Worm (Caenorhabditis elegans): Measurements from ENCODE around the gene ZK757.2.
A peak's percentile ranks its signal among the peaks of the same experiment; 100 is the strongest.

The ZK757.2 gene

ce11 chrIII:9859133-9859775 lies 19.5 kb downstream of the ZK757.2 start, which contains the start of gene gpdh-2:
Gene gpdh-2, minus strand, starts transcription at chrIII:9859183.
- TF ChIP-seq W03F9.2 (tag; optimal IDR thresholded peaks at IDR 0.05) (no peak), him-1 (tag; optimal IDR thresholded peaks at IDR 0.05) (no peak), dao-5 (tag; optimal IDR thresholded peaks at IDR 0.05) (no peak)

ce11 chrIII:9858061-9858460 lies 20.7 kb downstream of the ZK757.2 start:
- TF ChIP-seq him-1 (tag; optimal IDR thresholded peaks at IDR 0.05), result no peak

- TF ChIP-seq dao-5 (tag; optimal IDR thresholded peaks at IDR 0.05), result no peak
- TF ChIP-seq W03F9.2 (tag; optimal IDR thresholded peaks at IDR 0.05), result no peak
- no peak for TF ChIP-seq him-1 (tag; optimal IDR thresholded peaks at IDR 0.05)
These were observed 21.6 kb downstream of the ZK757.2 start for ce11 chrIII:9857110-9857509.

ce11 chrIII:9854960-9855359 lies 23.8 kb downstream of the ZK757.2 start:
- no peak for TF ChIP-seq him-1 (tag; optimal IDR thresholded peaks at IDR 0.05)
- no peak for TF ChIP-seq W03F9.2 (tag; optimal IDR thresholded peaks at IDR 0.05)
- no peak for TF ChIP-seq dao-5 (tag; optimal IDR thresholded peaks at IDR 0.05)

ce11 chrIII:9853667-9854620 lies 24.8 kb downstream of the ZK757.2 start:
- no peak for TF ChIP-seq W03F9.2 (tag; optimal IDR thresholded peaks at IDR 0.05)
- TF ChIP-seq dao-5 (tag; optimal IDR thresholded peaks at IDR 0.05), result no peak
- no peak for TF ChIP-seq him-1 (tag; optimal IDR thresholded peaks at IDR 0.05)

- TF ChIP-seq dao-5 (tag; optimal IDR thresholded peaks at IDR 0.05), result no peak
These were observed 27.2 kb downstream of the ZK757.2 start, which contains the start of gene K11H3.3 for ce11 chrIII:9851547-9851946. Gene K11H3.3, plus strand, starts transcription at chrIII:9851854.

ce11 chrIII:9850877-9851276 lies 27.9 kb downstream of the ZK757.2 start:
- no peak for TF ChIP-seq W03F9.2 (tag; optimal IDR thresholded peaks at IDR 0.05)
- no peak for TF ChIP-seq dao-5 (tag; optimal IDR thresholded peaks at IDR 0.05)

- TF ChIP-seq dao-5 (tag; optimal IDR thresholded peaks at IDR 0.05), result no peak
- TF ChIP-seq him-1 (tag; optimal IDR thresholded peaks at IDR 0.05), result no peak
- TF ChIP-seq W03F9.2 (tag; optimal IDR thresholded peaks at IDR 0.05), result no peak
These were observed 28.8 kb downstream of the ZK757.2 start for ce11 chrIII:9849950-9850349.

ce11 chrIII:9848603-9849002 lies 30.1 kb downstream of the ZK757.2 start:
- no peak for TF ChIP-seq him-1 (tag; optimal IDR thresholded peaks at IDR 0.05)
- TF ChIP-seq dao-5 (tag; optimal IDR thresholded peaks at IDR 0.05), result no peak
- no peak for TF ChIP-seq W03F9.2 (tag; optimal IDR thresholded peaks at IDR 0.05)

- TF ChIP-seq W03F9.2 (tag; optimal IDR thresholded peaks at IDR 0.05), result peak; percentile 69
- TF ChIP-seq him-1 (tag; optimal IDR thresholded peaks at IDR 0.05), result no peak
- TF ChIP-seq dao-5 (tag; optimal IDR thresholded peaks at IDR 0.05), result no peak
These were observed 30.6 kb downstream of the ZK757.2 start, which contains the start of gene mrpl-36 for ce11 chrIII:9848083-9848482. Gene mrpl-36, minus strand, starts transcription at chrIII:9848116.

- no peak for TF ChIP-seq him-1 (tag; optimal IDR thresholded peaks at IDR 0.05)
- TF ChIP-seq dao-5 (tag; optimal IDR thresholded peaks at IDR 0.05), result no peak
- TF ChIP-seq W03F9.2 (tag; optimal IDR thresholded peaks at IDR 0.05), result no peak
These were observed 32.6 kb downstream of the ZK757.2 start, which contains the start of gene K11H3.2 for ce11 chrIII:9846093-9846492. Gene K11H3.2, plus strand, starts transcription at chrIII:9846393.

- TF ChIP-seq him-1 (tag; optimal IDR thresholded peaks at IDR 0.05), result no peak
These were observed 35.0 kb downstream of the ZK757.2 start, which contains the start of gene K11H3.5 for ce11 chrIII:9843715-9844114. Gene K11H3.5, plus strand, starts transcription at chrIII:9843768.

- TF ChIP-seq him-1 (tag; optimal IDR thresholded peaks at IDR 0.05) (no peak), W03F9.2 (tag; optimal IDR thresholded peaks at IDR 0.05) (no peak), dao-5 (tag; optimal IDR thresholded peaks at IDR 0.05) (no peak)
These were observed 43.8 kb downstream of the ZK757.2 start, which contains the start of gene K11H3.8 for ce11 chrIII:9834888-9835287. Gene K11H3.8, plus strand, starts transcription at chrIII:9835188.

- TF ChIP-seq him-1 (tag; optimal IDR thresholded peaks at IDR 0.05) (no peak), W03F9.2 (tag; optimal IDR thresholded peaks at IDR 0.05) (no peak), dao-5 (tag; optimal IDR thresholded peaks at IDR 0.05) (no peak)
These were observed 46.2 kb downstream of the ZK757.2 start for ce11 chrIII:9832569-9832968.
